Worm (Caenorhabditis elegans): ENCODE results near the gene ZK593.2.

Gene ZK593.2

DNA sequence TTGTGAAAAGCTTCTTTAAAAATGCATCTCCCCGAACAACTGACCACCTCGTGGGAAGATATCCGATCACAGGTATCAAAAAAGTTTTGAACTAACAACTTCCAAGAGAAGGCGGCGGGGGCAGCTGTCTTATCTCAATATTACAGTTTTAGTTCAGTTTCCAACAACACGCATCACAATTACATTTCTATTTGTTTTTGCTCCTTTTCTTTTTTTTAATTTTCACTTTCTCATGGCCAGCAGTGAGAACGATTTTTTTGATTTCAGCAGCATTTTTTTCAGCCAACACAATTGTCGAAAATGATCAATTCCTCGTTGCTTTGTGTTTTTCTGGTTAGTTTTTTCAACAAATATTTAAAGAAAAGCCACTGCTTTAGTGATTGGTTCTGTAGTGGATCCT is at the start of gene ZK593.2:
ZK593.2 (plus strand) TSS at position 301 of the 400 bp plus-strand sequence.
- no peak for TF ChIP-seq tbx-9 (tag; optimal IDR thresholded peaks at IDR 0.05; ENCODE audit: borderline replicate concordance)
- peak; percentile 59 for TF ChIP-seq repo-1 (tag; optimal IDR thresholded peaks at IDR 0.05)

DNA sequence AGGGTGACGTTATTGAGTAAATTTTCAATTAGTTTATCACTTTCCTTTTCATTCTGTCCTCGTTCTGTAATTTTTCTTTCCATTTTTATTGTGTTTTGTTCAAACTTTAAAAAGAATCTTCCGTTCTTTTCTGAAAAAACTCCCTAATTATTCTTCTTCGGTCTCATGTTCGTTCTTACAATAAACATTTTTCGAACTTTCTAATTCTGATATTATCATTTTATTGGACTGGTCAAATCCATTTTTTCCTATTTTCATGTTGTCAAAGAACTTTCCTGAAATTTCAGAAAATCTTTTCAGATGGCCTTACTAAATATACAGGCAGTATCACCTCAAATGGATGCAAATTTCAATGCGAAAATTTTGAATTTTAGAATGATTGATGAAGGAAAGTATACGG is 49.1 kb upstream of the ZK593.2 start, which contains the start of gene nish-1:
nish-1 (plus strand) TSS at position 301 of the 400 bp plus-strand sequence.
- TF ChIP-seq F57A8.1 (GFP tag; optimal IDR thresholded peaks at IDR 0.05): no peak
- TF ChIP-seq snpc-3.4 (tag; optimal IDR thresholded peaks at IDR 0.05): no peak
- TF ChIP-seq F33H1.4 (GFP tag; IDR thresholded peaks at IDR 0.05): no peak
- no peak for TF ChIP-seq snpc-1.3 (tag; optimal IDR thresholded peaks at IDR 0.05; ENCODE audit: insufficient read depth)
- TF ChIP-seq bed-2 (GFP tag; IDR thresholded peaks at IDR 0.05): no peak
- no peak for TF ChIP-seq let-526 (GFP tag; IDR thresholded peaks at IDR 0.05)
- TF ChIP-seq F37B4.10 (GFP tag; IDR thresholded peaks at IDR 0.05): no peak
- no peak for TF ChIP-seq mcd-1 (GFP tag; IDR thresholded peaks at IDR 0.05)
- no peak for TF ChIP-seq athp-1 (tag; optimal IDR thresholded peaks at IDR 0.05)
- TF ChIP-seq ceh-40 (GFP tag; IDR thresholded peaks at IDR 0.05): no peak
- TF ChIP-seq fkh-3 (tag; optimal IDR thresholded peaks at IDR 0.05): no peak
- TF ChIP-seq egl-18 (GFP tag; IDR thresholded peaks at IDR 0.05): no peak
- no peak for TF ChIP-seq lin-40 (tag; optimal IDR thresholded peaks at IDR 0.05)
- TF ChIP-seq let-607 (tag; optimal IDR thresholded peaks at IDR 0.05): no peak
- TF ChIP-seq him-1 (tag; optimal IDR thresholded peaks at IDR 0.05): no peak
- no peak for TF ChIP-seq ceh-79 (tag; optimal IDR thresholded peaks at IDR 0.05)
- TF ChIP-seq ztf-25 (GFP tag; IDR thresholded peaks at IDR 0.05): no peak
- TF ChIP-seq unc-62 (GFP tag; optimal IDR thresholded peaks at IDR 0.05): no peak
- no peak for TF ChIP-seq attf-5 (GFP tag; optimal IDR thresholded peaks at IDR 0.05)

DNA sequence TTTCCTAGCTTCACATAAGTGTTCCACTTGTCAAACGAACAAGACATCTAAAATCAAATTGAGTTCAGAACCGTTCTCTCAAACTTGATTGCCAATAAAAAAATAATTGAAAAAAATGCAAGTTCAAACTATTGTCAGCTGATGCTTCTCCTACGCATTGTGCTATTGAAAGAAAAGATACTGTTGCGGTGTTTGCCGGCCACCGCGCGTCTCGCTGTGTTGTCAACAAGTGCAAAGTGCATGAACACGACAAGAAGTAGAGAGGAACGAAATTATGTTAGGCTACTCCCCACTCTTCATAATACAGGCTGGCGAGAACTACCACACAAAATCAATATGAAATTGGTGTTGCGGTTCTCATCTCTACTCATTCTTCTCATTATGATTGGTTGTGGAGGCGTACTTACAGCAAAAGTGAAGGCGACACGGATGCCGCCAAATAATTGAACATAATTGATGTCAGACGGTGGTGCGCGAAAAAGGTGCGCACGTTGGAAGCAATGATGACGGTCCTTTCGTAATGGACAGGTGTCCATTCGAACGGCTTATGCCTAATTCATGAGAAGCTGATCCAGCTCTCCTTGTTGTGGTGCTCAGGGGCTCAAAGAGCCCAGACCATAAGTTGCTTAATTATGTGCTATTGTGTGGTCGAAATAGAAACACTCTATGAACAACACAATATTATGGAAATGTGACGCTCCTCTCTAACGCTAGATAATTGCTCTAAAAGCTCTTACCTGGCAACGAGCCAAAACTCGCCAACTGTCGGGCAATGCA is 45.6 kb upstream of the ZK593.2 start:
- no peak for TF ChIP-seq B0035.1 (tag; optimal IDR thresholded peaks at IDR 0.05)
- no peak for TF ChIP-seq unc-62 (GFP tag; optimal IDR thresholded peaks at IDR 0.05)

DNA sequence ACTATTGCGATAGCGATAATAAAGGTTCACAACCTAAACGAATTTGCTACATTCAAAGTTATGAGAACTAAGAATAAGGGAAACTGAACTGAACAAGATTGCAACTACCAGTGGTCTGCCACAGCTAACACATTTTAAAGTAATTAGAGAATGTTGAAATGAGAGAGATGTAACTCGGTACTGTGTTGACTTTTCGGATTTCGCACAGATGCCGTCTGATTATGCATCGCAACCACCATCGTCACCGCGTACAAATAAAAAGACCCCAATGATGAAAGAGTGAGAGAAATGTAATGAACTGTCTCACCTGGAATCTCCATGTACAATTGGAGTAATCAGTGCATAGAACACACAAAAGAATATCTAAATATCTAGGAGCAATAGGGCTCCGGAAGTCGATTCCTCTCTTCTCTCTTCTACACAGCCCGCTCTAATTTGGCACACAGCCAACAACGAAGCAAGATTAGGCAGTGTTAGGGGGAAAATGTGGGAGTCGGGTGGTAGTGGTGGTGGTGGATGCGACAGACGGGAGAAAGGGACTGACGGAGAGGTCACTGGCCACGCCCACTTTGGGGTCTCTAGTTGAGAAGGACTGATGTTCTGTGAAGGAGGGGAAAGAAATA is 44.4 kb upstream of the ZK593.2 start, which contains the start of gene F13E9.11:
F13E9.11 (minus strand) TSS at position 507 of the 623 bp plus-strand sequence.
- TF ChIP-seq nfya-1 (tag; optimal IDR thresholded peaks at IDR 0.05; ENCODE audit: borderline replicate concordance, insufficient read depth): no peak
- TF ChIP-seq sptf-2 (GFP tag; optimal IDR thresholded peaks at IDR 0.05): no peak
- TF ChIP-seq ets-4 (GFP tag; optimal IDR thresholded peaks at IDR 0.05): no peak
- no peak for TF ChIP-seq egrh-3 (GFP tag; IDR thresholded peaks at IDR 0.05)
- TF ChIP-seq K12H6.12 (tag; optimal IDR thresholded peaks at IDR 0.05): no peak

DNA sequence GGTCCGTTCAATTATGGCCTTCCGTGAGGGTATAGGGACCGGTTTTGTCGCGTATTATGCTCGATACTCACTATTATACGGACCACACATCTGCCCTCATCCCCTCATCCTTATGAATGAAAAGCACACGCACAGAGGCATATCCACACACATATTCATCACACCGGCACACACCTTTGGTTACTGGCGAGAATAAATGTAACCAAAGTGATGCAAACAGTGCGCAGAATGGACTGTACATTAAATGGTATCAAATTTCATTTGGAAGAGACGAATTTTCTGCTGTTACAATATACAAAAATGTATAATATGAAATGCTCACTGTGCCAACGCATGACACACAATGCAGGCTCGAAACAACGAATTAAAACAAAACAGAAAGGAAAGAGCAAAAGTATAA is 43.5 kb upstream of the ZK593.2 start:
- no peak for TF ChIP-seq madf-6 (GFP tag; IDR thresholded peaks at IDR 0.05)
- no peak for TF ChIP-seq hlh-26 (GFP tag; conservative IDR thresholded peaks at IDR 0.05)
- no peak for TF ChIP-seq egl-44 (GFP tag; IDR thresholded peaks at IDR 0.05)
- TF ChIP-seq hrde-1 (tag; optimal IDR thresholded peaks at IDR 0.05; ENCODE audit: borderline replicate concordance): no peak
- TF ChIP-seq cebp-2 (GFP tag; IDR thresholded peaks at IDR 0.05): no peak

All from whole organism, young adult.